Worm (Caenorhabditis elegans) whole organism, late embryonic: ENCODE measurements around the gene T16G12.12.
"Not testable (repeated sequence)": the region's sequence is repeated elsewhere in the genome, so short reads cannot be mapped to it uniquely, and the experiment has no call there.

Experiments
- T23F11.4 ChIP-seq: fragments of 200-800 bp; sonication (Bioruptor generic); optimal IDR thresholded peaks from 2 replicates; lab custom pipeline; 2018; ENCODE audit warnings: mild to moderate bottlenecking, missing genetic modification characterization, missing compliant biosample characterization
- ahr-1 ChIP-seq: sonication (generic microtip); optimal IDR thresholded peaks from 2 replicates; lab custom pipeline; 2016; ENCODE audit warnings: missing genetic modification characterization, missing compliant biosample characterization
- ceh-2 ChIP-seq: sonication (generic microtip); optimal IDR thresholded peaks from 2 replicates; lab custom pipeline; 2016; ENCODE audit warnings: missing genotype, missing genetic modification characterization, missing compliant biosample characterization
- ceh-24 ChIP-seq: sonication (generic microtip); optimal IDR thresholded peaks from 2 replicates; lab custom pipeline; 2016; ENCODE audit warnings: mild to moderate bottlenecking, missing genetic modification characterization, missing compliant biosample characterization
- ceh-34 ChIP-seq: sonication (generic microtip); optimal IDR thresholded peaks from 2 replicates; lab custom pipeline; 2016; ENCODE audit warnings: mild to moderate bottlenecking, missing genetic modification characterization, missing compliant biosample characterization
- ceh-48 ChIP-seq: sonication (generic microtip); optimal IDR thresholded peaks from 2 replicates; lab custom pipeline; 2016; ENCODE audit warnings: missing genetic modification characterization, inconsistent platforms, missing compliant biosample characterization
- dve-1 ChIP-seq: sonication (generic microtip); optimal IDR thresholded peaks from 2 replicates; lab custom pipeline; 2017; ENCODE audit warnings: antibody characterized with exemption, mild to moderate bottlenecking, missing genetic modification characterization, missing compliant biosample characterization
- elt-2 ChIP-seq: sonication (generic microtip); optimal IDR thresholded peaks from 2 replicates; lab custom pipeline; 2016; ENCODE audit warnings: missing genetic modification reagents, missing genetic modification characterization, missing compliant biosample characterization
- hlh-13 ChIP-seq: fragments of 200-800 bp; sonication (Bioruptor generic); optimal IDR thresholded peaks from 2 replicates; lab custom pipeline; 2018; ENCODE audit warnings: mild to moderate bottlenecking, missing genetic modification characterization, missing compliant biosample characterization
- lin-11 ChIP-seq: fragments of 200-800 bp; sonication (Bioruptor generic); optimal IDR thresholded peaks from 2 replicates; lab custom pipeline; 2018; ENCODE audit warnings: mild to moderate bottlenecking, missing genetic modification characterization, missing compliant biosample characterization
- nhr-11 ChIP-seq: fragments of 150-350 bp; optimal IDR thresholded peaks from 2 replicates; lab custom pipeline; 2014; ENCODE audit warnings: missing biosample characterization, missing genetic modification characterization
- pag-3 ChIP-seq: sonication (generic microtip); optimal IDR thresholded peaks from 2 replicates; lab custom pipeline; 2016; ENCODE audit warnings: missing compliant biosample characterization, missing genetic modification characterization, borderline replicate concordance
- sox-4 ChIP-seq: sonication (generic microtip); optimal IDR thresholded peaks from 2 replicates; lab custom pipeline; 2017; ENCODE audit warnings: mild to moderate bottlenecking, missing genetic modification characterization, inconsistent platforms, missing compliant biosample characterization

- not testable (repeated sequence) for TF ChIP-seq ceh-2; pag-3 (tag; lab: Kevin White, UChicago); sox-4 (tag; lab: Kevin White, UChicago); elt-2 (tag; lab: Kevin White, UChicago); nhr-11 (tag; lab: Kevin White, UChicago); ceh-48; ahr-1 (tag; lab: Kevin White, UChicago); hlh-13 (GFP tag; lab: Kevin White, UChicago); dve-1 (tag; lab: Kevin White, UChicago); lin-11 (tag; lab: Kevin White, UChicago); ceh-24 (tag; lab: Kevin White, UChicago); T23F11.4; ceh-34 (tag; lab: Kevin White, UChicago)
Measured at ce11 chrIII:10053312-10053711, at the start of gene T16G12.12.
